Fruit fly (Drosophila melanogaster): ENCODE measurements around the gene hng2.

Gene hng2

DNA sequence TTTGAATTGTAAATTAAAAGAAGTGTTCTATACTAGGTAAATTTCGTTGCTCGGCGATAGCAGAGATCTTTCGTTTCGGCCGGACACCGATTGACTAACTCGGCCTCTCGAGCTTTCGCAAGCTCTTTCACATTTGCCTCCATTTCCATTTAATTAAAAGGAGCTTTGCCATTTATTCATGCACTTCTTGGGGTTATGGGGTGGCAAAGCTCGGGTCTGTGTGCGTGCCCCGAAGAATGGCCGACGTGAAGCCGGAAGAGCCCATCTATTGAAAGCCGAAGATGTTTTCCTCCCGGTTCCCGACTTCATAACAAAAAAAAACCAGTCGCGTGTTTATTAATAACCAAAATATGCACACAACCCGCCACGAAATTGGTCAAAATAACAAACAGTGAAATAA is 6.3 kb upstream of the hng2 start:
- no peak for TF ChIP-seq CTCF (optimal IDR thresholded peaks at IDR 0.05)
- TF ChIP-seq CG8478 (optimal IDR thresholded peaks at IDR 0.05) = no peak

DNA sequence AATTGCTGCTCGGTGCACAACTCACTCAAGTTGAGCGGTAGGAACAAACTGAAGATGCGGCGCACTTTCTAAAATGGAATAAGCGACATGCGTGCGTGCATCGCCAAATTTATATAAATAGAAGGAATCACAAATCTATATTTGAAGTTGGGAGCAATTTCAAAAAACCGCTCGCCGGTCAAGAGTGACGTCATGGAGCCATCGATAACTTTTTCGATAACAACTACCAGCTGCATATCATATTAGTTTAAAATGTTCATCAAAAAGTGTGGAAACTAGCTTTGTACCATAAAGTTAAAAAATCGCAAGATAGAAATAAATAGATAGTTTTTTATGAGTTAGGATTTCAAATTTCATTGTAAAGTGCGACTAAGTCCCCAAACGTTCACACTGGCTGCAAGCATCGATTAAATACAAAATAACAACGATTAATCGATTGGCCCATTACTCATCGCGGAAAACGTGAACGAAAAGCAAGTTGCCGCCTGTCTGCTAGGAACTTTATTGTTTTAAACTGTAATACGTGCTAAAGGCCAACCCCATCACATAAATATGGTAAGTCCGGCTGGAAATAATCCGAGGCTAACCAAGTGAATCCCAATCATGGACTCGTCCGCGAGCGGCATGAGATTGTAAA is 4.9 kb upstream of the hng2 start, which contains the start of the genes Pif1A, Pif1B and CCT7:
Gene Pif1A, minus strand, starts transcription at position 51 of the 637 bp plus-strand sequence.
Gene Pif1B, minus strand, starts transcription at position 51 of the 637 bp plus-strand sequence.
Gene CCT7, plus strand, starts transcription at position 439 of the 637 bp plus-strand sequence.
- TF ChIP-seq CTCF (optimal IDR thresholded peaks at IDR 0.05) = no peak

DNA sequence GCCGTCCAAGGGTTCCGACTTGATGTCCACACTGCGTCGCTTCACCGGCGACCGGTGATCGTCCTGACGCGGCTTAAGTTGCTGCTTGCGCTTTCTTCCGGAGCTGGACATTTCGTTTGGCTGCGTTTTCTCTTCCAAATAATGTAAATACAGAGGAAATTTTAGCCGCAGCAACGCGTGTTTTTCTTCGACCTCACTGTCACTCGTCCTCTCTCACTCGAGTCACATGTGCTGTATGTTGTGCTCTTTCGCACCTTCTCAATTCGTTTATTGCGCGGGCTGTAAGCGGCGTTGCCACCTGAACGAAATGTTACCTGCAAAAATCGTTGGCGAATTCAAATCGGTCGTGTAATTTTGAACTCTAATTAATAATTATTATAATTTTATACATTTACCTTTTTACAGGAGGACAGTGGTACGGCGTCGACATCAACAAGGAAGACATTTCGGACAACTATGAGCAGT is 702 bp upstream of the hng2 start, which contains the start of gene CG9839:
Gene CG9839, minus strand, starts transcription at position 415 of the 465 bp plus-strand sequence.
- TF ChIP-seq CG8478 (optimal IDR thresholded peaks at IDR 0.05) (no peak), CTCF (optimal IDR thresholded peaks at IDR 0.05) (peak in 1 of 2 experiments; percentile 26)

DNA sequence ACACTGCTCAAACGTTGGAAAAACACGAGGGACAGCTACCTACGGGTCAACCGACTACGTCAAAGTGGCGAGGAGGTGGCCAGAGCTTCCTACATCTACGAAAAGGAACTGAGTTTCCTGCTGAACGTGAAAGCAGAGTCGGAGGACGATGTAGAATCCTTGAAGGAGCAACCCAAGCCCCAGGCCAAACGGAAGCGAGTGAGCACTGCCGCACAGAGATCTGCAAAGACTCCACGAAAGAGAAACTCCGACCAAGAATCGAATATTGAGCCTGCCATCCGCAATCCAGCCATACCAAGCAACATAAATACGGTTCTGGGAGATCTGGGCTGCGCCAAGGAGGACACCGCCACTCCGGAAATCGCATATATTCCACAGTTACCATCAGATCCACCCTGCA is 516 bp downstream of the hng2 start:
- TF ChIP-seq CTCF (optimal IDR thresholded peaks at IDR 0.05) = no peak
- no peak for TF ChIP-seq CG8478 (optimal IDR thresholded peaks at IDR 0.05)

DNA sequence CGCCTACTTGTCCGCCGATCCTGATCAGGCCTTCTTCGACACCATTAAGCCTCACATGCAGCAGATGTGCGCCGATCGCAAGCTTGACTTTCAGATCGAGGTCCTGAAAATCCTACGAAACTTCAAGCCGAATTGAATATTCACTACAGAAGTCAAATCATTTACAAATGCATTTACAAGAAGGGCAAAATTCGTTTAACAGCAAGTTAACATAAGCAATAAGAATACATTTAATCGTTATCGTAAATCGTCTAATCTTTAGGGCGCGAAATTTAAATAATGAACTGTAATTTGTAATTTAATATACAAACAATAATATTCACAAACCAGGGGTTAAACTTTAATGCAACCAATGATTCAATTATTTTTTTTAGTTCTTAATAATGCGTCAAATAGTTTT is 926 bp downstream of the hng2 start:
- no peak for TF ChIP-seq CTCF (optimal IDR thresholded peaks at IDR 0.05)
- no peak for TF ChIP-seq CG8478 (optimal IDR thresholded peaks at IDR 0.05)

DNA sequence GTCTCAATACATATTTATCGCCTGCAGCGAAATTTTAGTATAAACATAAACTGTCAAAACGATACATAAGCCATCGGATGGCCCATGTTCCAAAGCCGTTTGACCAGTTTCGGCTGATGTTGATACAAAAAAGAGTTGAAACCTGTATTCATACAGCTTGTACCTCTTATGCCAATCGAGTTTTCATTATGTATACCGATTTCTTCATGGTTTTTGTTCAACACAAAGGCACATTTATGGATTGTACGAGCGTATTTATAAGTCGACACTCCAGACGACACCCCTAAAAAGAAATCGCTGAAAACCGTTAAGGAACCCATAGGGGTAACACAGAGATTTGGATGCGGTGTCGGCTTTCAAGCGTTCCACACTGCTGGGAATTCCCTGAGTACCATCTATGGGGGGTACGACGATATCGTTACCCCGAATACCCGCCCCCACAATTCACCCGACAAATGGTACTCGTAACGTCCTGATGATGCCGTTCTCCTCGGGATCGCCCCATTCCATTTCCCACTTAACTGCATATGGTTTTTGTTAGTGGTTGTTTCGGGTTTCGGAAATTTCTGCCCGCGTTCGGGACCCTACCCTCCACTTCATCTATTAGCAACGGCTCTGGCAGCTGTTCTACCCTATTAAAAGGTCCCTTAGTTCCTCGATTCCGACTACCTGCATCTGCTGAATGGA is 1.9 kb downstream of the hng2 start:
- no peak for TF ChIP-seq CG8478 (optimal IDR thresholded peaks at IDR 0.05)
- no peak for TF ChIP-seq CTCF (optimal IDR thresholded peaks at IDR 0.05)

DNA sequence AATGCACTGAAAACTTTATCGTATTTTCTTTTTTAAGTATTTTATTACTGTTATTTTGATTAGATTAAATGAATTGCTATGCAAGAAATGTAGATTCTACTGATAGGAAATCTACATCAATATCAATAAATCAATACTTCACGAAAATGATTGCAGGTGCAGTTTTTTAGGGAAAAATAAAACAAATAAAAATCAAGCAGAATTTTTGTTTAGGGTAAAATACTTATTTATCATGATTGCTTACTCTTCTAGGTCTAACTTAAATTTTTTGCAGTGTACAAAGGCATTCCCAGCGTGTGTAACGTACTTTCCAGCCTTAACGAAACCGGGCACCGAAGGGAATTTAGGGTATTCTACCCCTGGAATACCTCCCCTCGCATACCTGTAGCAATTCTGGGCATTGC is 2.4 kb downstream of the hng2 start:
- TF ChIP-seq CTCF (optimal IDR thresholded peaks at IDR 0.05) (no peak), CG8478 (optimal IDR thresholded peaks at IDR 0.05) (no peak)

DNA sequence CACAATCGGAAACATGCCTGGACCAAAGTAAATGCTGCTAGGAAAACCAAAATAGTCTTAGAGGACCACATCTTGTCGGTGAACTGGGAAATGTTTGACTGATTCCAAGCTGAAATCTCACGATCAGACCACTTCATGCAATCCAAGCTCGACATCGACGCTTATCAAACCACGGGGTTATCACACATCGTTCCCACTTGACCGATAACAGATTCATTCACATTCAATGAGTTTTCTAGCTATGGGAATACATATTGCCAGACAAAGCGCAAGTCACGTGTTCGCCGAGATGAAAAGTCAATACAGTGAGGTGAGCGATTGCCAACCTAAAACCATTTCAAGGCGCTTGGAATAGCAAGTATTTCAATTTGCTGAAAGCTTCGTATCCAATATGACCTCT is 3.6 kb downstream of the hng2 start:
- TF ChIP-seq CTCF (optimal IDR thresholded peaks at IDR 0.05) (no peak), CG8478 (optimal IDR thresholded peaks at IDR 0.05) (no peak)

DNA sequence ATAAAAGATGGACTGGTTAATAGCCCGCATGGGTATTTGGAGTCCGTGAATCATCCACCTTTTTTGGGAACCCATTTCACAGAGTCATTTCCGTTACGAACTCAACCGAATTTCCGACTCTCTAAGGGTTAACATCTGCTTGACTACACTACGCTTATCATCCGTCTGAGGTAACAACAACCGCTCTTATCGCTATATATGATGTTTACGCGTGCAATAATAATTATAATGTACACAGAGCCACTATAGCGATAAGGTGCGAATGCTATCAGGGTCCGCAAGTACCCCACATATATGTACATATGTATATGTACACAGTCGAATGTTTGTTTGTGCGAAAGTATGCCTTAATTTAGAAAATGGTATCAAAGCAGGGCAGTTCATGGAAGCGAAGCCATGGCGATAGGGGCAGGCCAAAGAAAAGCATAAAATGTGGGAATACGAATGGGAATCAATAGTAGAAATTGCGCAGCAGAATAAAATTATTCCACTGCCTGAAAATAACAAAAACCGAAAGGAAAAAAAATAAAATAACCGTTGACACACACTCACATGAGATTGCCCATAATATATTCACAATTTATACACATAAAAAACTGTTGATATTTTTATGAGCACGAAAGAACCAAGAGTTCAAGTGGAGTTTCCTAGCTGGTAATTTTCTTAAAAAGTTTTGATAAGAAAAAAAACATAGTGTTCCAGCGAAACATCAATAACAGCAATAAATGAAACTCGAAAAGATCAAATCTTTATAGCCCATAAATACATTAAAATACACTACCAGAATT is 4.5 kb downstream of the hng2 start:
- TF ChIP-seq CG8478 (optimal IDR thresholded peaks at IDR 0.05) (no peak), CTCF (optimal IDR thresholded peaks at IDR 0.05) (no peak)

DNA sequence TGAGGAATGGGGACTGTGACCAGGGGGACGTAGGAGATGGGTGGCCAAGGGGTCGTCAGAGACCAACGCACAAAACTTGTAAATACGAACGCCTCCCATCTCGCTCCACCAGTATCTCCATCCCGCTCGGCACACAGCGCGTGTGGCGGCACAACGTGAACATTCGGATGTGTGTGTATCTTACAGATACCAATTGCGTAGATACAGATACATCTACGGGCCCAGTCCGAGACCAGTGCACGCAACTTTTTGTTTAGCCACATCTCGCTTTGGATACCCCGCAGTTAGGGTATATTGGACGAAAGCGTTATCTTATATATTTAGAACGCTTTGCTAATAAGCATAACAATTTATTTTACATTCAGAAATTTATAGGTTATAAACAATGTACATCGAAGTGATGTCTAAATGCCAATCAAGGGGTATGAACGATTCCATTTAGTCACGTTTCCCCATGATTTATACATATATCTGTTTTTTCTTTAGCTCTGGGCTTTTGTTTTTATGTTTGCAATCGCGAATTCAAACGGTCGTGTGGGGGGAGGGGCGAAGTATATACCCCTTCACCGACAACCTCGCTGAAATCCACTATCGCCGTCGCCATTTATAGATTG is 5.3 kb downstream of the hng2 start:
- TF ChIP-seq CG8478 (optimal IDR thresholded peaks at IDR 0.05) = no peak
- no peak for TF ChIP-seq CTCF (optimal IDR thresholded peaks at IDR 0.05)

DNA sequence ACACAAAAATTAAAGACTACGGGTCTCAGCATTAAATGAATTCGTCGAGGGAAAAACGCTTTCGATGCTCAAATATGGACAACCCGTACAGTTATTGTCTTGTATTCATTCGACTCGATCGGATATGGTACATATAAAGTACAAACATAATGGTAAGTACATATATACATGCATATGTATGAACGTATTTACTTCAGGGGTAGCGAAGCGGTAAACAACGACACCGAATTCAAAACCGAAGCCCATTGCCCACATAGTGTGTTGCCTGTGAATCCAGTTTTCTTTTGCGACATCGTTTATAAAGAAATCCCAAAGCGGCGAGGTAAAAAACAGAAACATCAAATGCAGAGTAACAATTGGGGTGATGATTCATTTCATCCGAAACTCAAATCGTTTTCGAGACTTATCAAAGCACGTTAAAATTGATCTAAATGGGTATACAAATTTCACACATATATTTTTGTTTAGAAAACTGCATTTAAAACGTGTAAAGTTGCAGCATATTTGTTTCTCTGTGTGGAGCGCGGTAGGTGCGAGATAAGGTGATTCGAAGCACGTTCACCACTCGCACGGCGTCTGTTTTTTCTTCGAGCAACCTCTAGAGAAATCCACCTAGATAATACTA is 6.3 kb downstream of the hng2 start:
- TF ChIP-seq CG8478 (optimal IDR thresholded peaks at IDR 0.05) (no peak), CTCF (optimal IDR thresholded peaks at IDR 0.05) (no peak)

DNA sequence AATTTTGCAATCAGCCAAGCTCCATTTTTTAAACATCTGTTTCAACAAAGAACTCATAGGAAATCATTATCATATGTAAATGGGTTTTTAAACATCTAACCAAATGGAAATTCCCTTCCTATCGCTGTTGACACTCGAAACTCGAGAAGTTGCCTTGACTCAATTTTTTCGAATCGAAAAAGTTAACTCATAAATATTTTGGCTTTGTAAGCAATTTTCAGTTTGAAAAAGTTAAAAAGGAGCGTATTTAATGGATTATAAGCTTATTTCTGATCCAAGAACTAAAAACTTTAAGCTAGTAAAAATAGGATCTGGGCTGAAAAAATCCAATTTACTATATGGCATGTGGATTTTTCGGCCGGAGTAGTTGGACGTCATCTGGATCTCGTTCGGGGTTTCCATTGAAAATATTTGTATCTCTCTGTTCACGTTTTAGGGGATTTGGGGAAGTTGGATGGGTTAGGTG is 7.1 kb downstream of the hng2 start, which contains the start of gene CG9837:
Gene CG9837, minus strand, starts transcription at position 416 of the 466 bp plus-strand sequence.
- TF ChIP-seq CTCF (optimal IDR thresholded peaks at IDR 0.05) (no peak), CG8478 (optimal IDR thresholded peaks at IDR 0.05) (no peak)

DNA sequence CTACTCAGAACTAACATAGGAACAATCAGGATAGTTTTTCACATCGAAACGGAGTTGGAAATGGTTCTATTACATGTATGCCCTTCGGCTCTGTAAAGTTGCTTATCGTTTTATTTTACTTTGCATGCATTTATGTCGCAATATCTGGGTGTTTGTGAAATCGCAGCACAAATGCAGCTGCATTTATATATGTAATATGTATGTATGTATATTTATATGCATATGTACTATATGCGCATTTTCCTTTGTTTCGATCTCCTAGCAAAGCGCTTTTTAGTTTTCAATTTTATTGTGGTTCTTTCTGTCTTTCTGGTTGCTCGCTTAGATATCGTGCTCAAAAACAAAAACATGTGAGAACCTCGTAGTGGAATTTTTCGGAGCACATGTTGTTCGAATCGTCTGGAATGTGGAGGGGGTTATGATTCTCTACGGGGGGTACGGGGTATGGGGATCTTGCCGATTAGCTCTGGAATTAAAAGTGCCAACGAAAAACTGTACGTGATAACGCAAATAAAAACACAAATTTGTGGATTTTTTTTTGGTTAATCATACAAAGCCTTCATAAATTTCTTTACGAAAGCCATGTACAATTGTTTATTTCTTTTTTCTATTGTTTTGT is 8.0 kb downstream of the hng2 start:
- TF ChIP-seq CTCF (optimal IDR thresholded peaks at IDR 0.05) (no peak), CG8478 (optimal IDR thresholded peaks at IDR 0.05) (no peak)

DNA sequence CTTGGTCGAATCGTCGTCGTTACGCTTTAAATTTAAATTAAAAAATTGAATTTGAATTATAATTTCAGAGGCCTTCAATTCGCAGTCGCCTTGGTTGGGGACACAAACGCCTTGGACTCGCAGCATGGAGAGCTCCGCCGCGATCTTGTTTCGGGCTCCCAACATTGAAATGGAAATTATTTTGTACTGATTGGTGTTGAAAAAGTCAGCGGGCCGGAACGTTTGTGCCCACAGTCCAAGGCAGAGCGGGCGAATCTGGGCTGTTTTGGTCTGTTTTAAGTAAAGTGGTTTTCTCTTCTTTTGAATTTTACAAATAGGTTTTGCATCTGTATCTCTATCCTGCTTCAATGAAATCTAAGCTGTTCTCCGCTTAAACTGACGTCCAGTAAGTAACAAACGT is 9.0 kb downstream of the hng2 start:
- TF ChIP-seq CTCF (optimal IDR thresholded peaks at IDR 0.05) (no peak), CG8478 (optimal IDR thresholded peaks at IDR 0.05) (no peak)
